Fruit fly (Drosophila melanogaster): ENCODE results near the gene Dip-B.

Dip-B gene

dm6 chr3R:13793105-13793978 lies 11.3 kb downstream of the Dip-B start (continued):
- TF ChIP-seq CG9876 (GFP tag; optimal IDR thresholded peaks at IDR 0.05) (no peak), Bdp1 (GFP tag; optimal IDR thresholded peaks at IDR 0.05) (no peak), her (GFP tag; optimal IDR thresholded peaks at IDR 0.05) (no peak), CG42726 (GFP tag; IDR thresholded peaks at IDR 0.05; ENCODE audit: partially characterized antibody) (no peak), CG8089 (GFP tag; optimal IDR thresholded peaks at IDR 0.05) (no peak), bsh (GFP tag; optimal IDR thresholded peaks at IDR 0.05) (peak in 1 of 2 experiments; percentile 86), CG11696 (GFP tag; IDR thresholded peaks at IDR 0.05) (no peak), bbx (GFP tag; IDR thresholded peaks at IDR 0.05; ENCODE audit: partially characterized antibody) (no peak), sug (tag; optimal IDR thresholded peaks at IDR 0.05) (no peak), D19B (GFP tag; optimal IDR thresholded peaks at IDR 0.05) (no peak), CG32772 (GFP tag; IDR thresholded peaks at IDR 0.05) (peak; percentile 29; the same call in 1 of the 2 replicates), gem (tag; optimal IDR thresholded peaks at IDR 0.05) (peak; percentile 73), lilli (GFP tag; optimal IDR thresholded peaks at IDR 0.05) (no peak), CG2712 (tag; optimal IDR thresholded peaks at IDR 0.05) (peak; percentile 67), CG34422 (GFP tag; IDR thresholded peaks at IDR 0.05) (peak; percentile 26; the same call in 1 of the 3 replicates)

dm6 chr3R:13793979-13794665 lies 12.0 kb downstream of the Dip-B start:
- TF ChIP-seq hkb (optimal IDR thresholded peaks at IDR 0.05) = no peak
- peak; percentile 80 for TF ChIP-seq hkb (GFP tag; IDR thresholded peaks at IDR 0.05)
- peak; percentile 46 for TF ChIP-seq nau (GFP tag; optimal IDR thresholded peaks at IDR 0.05)
- TF ChIP-seq CG14965 (GFP tag; optimal IDR thresholded peaks at IDR 0.05; ENCODE audit: borderline replicate concordance) = no peak
- peak; percentile 75 for TF ChIP-seq ewg (GFP tag; optimal IDR thresholded peaks at IDR 0.05)
- TF ChIP-seq hth (optimal IDR thresholded peaks at IDR 0.05) = no peak
- peak; percentile 32 for TF ChIP-seq Chrac-16 (GFP tag; optimal IDR thresholded peaks at IDR 0.05)
- TF ChIP-seq CG11456 (GFP tag; IDR thresholded peaks at IDR 0.05) = 0 out of 3 replicates have a peak, but pooled peaks have one; percentile 62
- peak; percentile 43 for TF ChIP-seq Dek (tag; optimal IDR thresholded peaks at IDR 0.05)
- TF ChIP-seq Xrp1 (GFP tag; IDR thresholded peaks at IDR 0.05) = peak; percentile 83
- no peak for TF ChIP-seq Elba2 (GFP tag; optimal IDR thresholded peaks at IDR 0.05)
- no peak for TF ChIP-seq CG11398 (GFP tag; optimal IDR thresholded peaks at IDR 0.05)
- TF ChIP-seq CG13296 (GFP tag; optimal IDR thresholded peaks at IDR 0.05) = peak; percentile 20
- TF ChIP-seq Ptx1 (GFP tag; IDR thresholded peaks at IDR 0.05) = peak; percentile 77
- no peak for TF ChIP-seq chinmo (GFP tag; IDR thresholded peaks at IDR 0.05; ENCODE audit: partially characterized antibody)
- peak; percentile 64 for TF ChIP-seq esg (GFP tag; conservative IDR thresholded peaks at IDR 0.05)
- peak; percentile 44 for TF ChIP-seq CG33557 (GFP tag; optimal IDR thresholded peaks at IDR 0.05)
- TF ChIP-seq Abd-B (GFP tag; optimal IDR thresholded peaks at IDR 0.05) = peak; percentile 45
- peak; percentile 55 for TF ChIP-seq CG6254 (GFP tag; optimal IDR thresholded peaks at IDR 0.05)
- peak; percentile 61; the same call in 1 of the 3 replicates for TF ChIP-seq zfh1 (GFP tag; IDR thresholded peaks at IDR 0.05)
- no peak for TF ChIP-seq CG5953 (GFP tag; IDR thresholded peaks at IDR 0.05)
- TF ChIP-seq Ssrp (tag; optimal IDR thresholded peaks at IDR 0.05) = peak; percentile 79
- peak; percentile 61; the same call in 2 of the 3 replicates for TF ChIP-seq H15 (GFP tag; IDR thresholded peaks at IDR 0.05)
- 0 out of 2 replicates have a peak, but pooled peaks have one; percentile 4 for TF ChIP-seq ap (GFP tag; IDR thresholded peaks at IDR 0.05)
- TF ChIP-seq CG10147 (GFP tag; optimal IDR thresholded peaks at IDR 0.05) = peak; percentile 27
- no peak for TF ChIP-seq mam (GFP tag; optimal IDR thresholded peaks at IDR 0.05)
- no peak for TF ChIP-seq CG7928 (GFP tag; optimal IDR thresholded peaks at IDR 0.05)
- peak; percentile 23; the same call in 1 of the 2 replicates for TF ChIP-seq gt (GFP tag; IDR thresholded peaks at IDR 0.05)
- TF ChIP-seq CG6175 (GFP tag; IDR thresholded peaks at IDR 0.05) = no peak
- peak; percentile 71 for TF ChIP-seq sisA (GFP tag; IDR thresholded peaks at IDR 0.05)
- no peak for TF ChIP-seq CG2116 (GFP tag; optimal IDR thresholded peaks at IDR 0.05)
- TF ChIP-seq E2f2 (GFP tag; IDR thresholded peaks at IDR 0.05) = 0 out of 2 replicates have a peak, but pooled peaks have one; percentile 27
- peak; percentile 31 for TF ChIP-seq CG3838 (GFP tag; optimal IDR thresholded peaks at IDR 0.05)

All from whole organism, embryonic.